Fruit fly (Drosophila melanogaster): ENCODE data around the gene Ilp4.

The Ilp4 gene

dm6 chr3L:9829639-9830341, 25.7 kb upstream of the Ilp4 start:
- TF ChIP-seq CG9139 (GFP tag; optimal IDR thresholded peaks at IDR 0.05) (no peak), CG6276 (GFP tag; optimal IDR thresholded peaks at IDR 0.05) (no peak), Hr38 (GFP tag; optimal IDR thresholded peaks at IDR 0.05) (no peak), Eip78C (GFP tag) (no peak), CG31627 (GFP tag; optimal IDR thresholded peaks at IDR 0.05) (no peak), fkh (GFP tag; optimal IDR thresholded peaks at IDR 0.05) (no peak)

DNA sequence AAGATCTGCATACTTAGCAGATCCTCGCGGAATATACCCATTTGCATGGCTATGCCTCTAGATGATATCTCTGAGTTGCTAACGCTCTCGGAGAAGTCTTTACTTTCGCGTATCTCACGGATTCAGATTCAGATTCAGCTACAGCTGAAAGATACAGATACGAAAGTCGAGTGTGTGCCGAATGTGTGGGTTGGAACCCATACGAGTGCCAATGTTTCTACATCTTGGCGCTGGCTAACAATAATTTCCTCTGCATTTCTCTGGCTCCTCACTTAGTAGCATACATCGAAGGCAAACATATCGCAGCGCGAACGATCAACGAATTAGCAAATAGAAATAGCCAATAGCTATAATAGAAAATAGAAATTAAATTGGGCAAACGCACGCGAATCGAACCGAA, 25.1 kb upstream of the Ilp4 start:
- TF ChIP-seq Eip75B (GFP tag; optimal IDR thresholded peaks at IDR 0.05) (no peak), Ets96B (tag; optimal IDR thresholded peaks at IDR 0.05) (no peak), CG4318 (GFP tag; optimal IDR thresholded peaks at IDR 0.05) (no peak), CG34406 (GFP tag; optimal IDR thresholded peaks at IDR 0.05) (no peak)

- no peak for TF ChIP-seq CG31627 (GFP tag; optimal IDR thresholded peaks at IDR 0.05)
- TF ChIP-seq CG8319 (GFP tag; optimal IDR thresholded peaks at IDR 0.05) = no peak
- TF ChIP-seq ss (GFP tag; optimal IDR thresholded peaks at IDR 0.05) = no peak
- no peak for TF ChIP-seq CG8632 (GFP tag; optimal IDR thresholded peaks at IDR 0.05)
- TF ChIP-seq Gug (GFP tag; IDR thresholded peaks at IDR 0.05) = no peak
- TF ChIP-seq CG11902 (GFP tag; optimal IDR thresholded peaks at IDR 0.05) = no peak
- no peak for TF ChIP-seq CG3032 (tag; optimal IDR thresholded peaks at IDR 0.05)
- TF ChIP-seq Eip93F (GFP tag; optimal IDR thresholded peaks at IDR 0.05) = no peak
- TF ChIP-seq Hr38 (GFP tag; optimal IDR thresholded peaks at IDR 0.05) = no peak
- TF ChIP-seq Sox15 (GFP tag; optimal IDR thresholded peaks at IDR 0.05) = no peak
- TF ChIP-seq Sox14 (GFP tag; optimal IDR thresholded peaks at IDR 0.05) = no peak
- no peak for TF ChIP-seq Ets96B (tag; optimal IDR thresholded peaks at IDR 0.05)
Observed at dm6 chr3L:9824226-9824625, 20.2 kb upstream of the Ilp4 start.

dm6 chr3L:9823797-9824196, 19.7 kb upstream of the Ilp4 start, which contains the start of gene Ilp5:
Ilp5 (minus strand) TSS chr3L:9823897.
- no peak for TF ChIP-seq CG6276 (GFP tag; optimal IDR thresholded peaks at IDR 0.05)

- TF ChIP-seq CG6163 (GFP tag; IDR thresholded peaks at IDR 0.05) = 0 out of 3 replicates have a peak, but pooled peaks have one; percentile 23
- TF ChIP-seq salr (GFP tag; optimal IDR thresholded peaks at IDR 0.05) = no peak
- peak; percentile 35; the same call in 1 of the 2 replicates for TF ChIP-seq CG15336 (GFP tag; IDR thresholded peaks at IDR 0.05)
- TF ChIP-seq esn (GFP tag; optimal IDR thresholded peaks at IDR 0.05) = no peak
- no peak for TF ChIP-seq CG6792 (GFP tag; optimal IDR thresholded peaks at IDR 0.05)
- TF ChIP-seq topi (GFP tag; optimal IDR thresholded peaks at IDR 0.05) = no peak
- no peak for TF ChIP-seq net (GFP tag; optimal IDR thresholded peaks at IDR 0.05)
Observed at dm6 chr3L:9821138-9821681, 17.1 kb upstream of the Ilp4 start.

DNA sequence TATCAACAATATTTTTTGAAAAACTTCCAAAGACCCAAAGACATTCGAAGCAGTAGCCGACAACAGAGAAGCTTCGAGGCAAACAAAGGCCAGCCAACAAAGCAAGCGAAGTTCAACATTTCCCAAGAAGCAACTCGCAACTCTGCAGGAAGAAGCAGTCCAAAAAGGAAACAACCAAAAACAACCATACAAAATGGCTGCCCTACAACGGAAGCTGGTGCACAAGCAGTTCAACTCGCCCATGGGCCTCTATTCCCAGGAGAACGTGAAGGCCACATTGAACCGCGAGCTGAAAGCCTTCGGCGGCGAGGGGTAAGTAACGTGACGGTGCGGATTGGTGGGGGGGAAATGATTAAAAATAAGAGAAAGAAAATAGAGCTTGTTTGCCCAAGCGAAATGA, 16.2 kb upstream of the Ilp4 start:
- TF ChIP-seq cyc (GFP tag; optimal IDR thresholded peaks at IDR 0.05) = no peak
- TF ChIP-seq CG7368 (GFP tag; optimal IDR thresholded peaks at IDR 0.05) = no peak
- TF ChIP-seq CG31627 (GFP tag; optimal IDR thresholded peaks at IDR 0.05) = no peak
- TF ChIP-seq CG11762 (GFP tag; optimal IDR thresholded peaks at IDR 0.05; ENCODE audit: insufficient read depth) = no peak
- no peak for TF ChIP-seq Sox102F (GFP tag; optimal IDR thresholded peaks at IDR 0.05)
- TF ChIP-seq fd59A (GFP tag; optimal IDR thresholded peaks at IDR 0.05) = no peak
- TF ChIP-seq Ets96B (tag; optimal IDR thresholded peaks at IDR 0.05) = no peak
- no peak for TF ChIP-seq vri (GFP tag; optimal IDR thresholded peaks at IDR 0.05)
- no peak for TF ChIP-seq CG3032 (tag; optimal IDR thresholded peaks at IDR 0.05)
- TF ChIP-seq CG6808 (GFP tag; optimal IDR thresholded peaks at IDR 0.05) = no peak
- TF ChIP-seq CG6163 (GFP tag; IDR thresholded peaks at IDR 0.05) = no peak
- no peak for TF ChIP-seq Sox15 (GFP tag; optimal IDR thresholded peaks at IDR 0.05)
- TF ChIP-seq fkh (GFP tag; optimal IDR thresholded peaks at IDR 0.05) = no peak
- TF ChIP-seq CG16779 (tag; optimal IDR thresholded peaks at IDR 0.05) = no peak

Measured in whole organism, prepupa.